Fruit fly (Drosophila melanogaster) whole organism, embryonic: Measurements from ENCODE around the gene PIG-T.

Experiments used
- Antp ChIP-seq: fragments of 200-800 bp; sonication (Bioruptor generic); optimal IDR thresholded peaks from 3 replicates; lab custom pipeline; 2016; ENCODE audit warnings: missing biosample characterization, missing genetic modification characterization
- Bdp1 ChIP-seq: fragments of 200-800 bp; sonication (Bioruptor generic); optimal IDR thresholded peaks from 3 replicates; lab custom pipeline; 2016; ENCODE audit warnings: missing biosample characterization, missing genetic modification characterization
- Blimp-1 ChIP-seq: fragments of 200-800 bp; sonication (Bioruptor generic); optimal IDR thresholded peaks from 3 replicates; lab custom pipeline; 2018; ENCODE audit warnings: missing biosample characterization, missing genetic modification characterization, mild to moderate bottlenecking, moderate library complexity, missing genetic modification reagents
- CG12219 ChIP-seq: fragments of 200-800 bp; sonication (Bioruptor generic); optimal IDR thresholded peaks from 3 replicates; lab custom pipeline; 2018; ENCODE audit warnings: missing biosample characterization, mild to moderate bottlenecking, missing genetic modification characterization
- CG13894 ChIP-seq: fragments of 200-800 bp; sonication (Bioruptor generic); optimal IDR thresholded peaks from 3 replicates; lab custom pipeline; 2018; ENCODE audit warnings: missing biosample characterization, mild to moderate bottlenecking, missing genetic modification characterization, moderate library complexity
- CG15073 ChIP-seq: fragments of 200-800 bp; sonication (Bioruptor generic); optimal IDR thresholded peaks from 2 replicates; lab custom pipeline; 2016; ENCODE audit warnings: missing biosample characterization, missing genetic modification characterization
- CG16779 ChIP-seq: fragments of 200-800 bp; sonication (Bioruptor generic); IDR thresholded peaks from 2 replicates; pipeline ENCODE4 v1.3.6; 2022; ENCODE audit warnings: missing biosample characterization, missing genetic modification characterization
- CG17612 ChIP-seq: fragments of 200-800 bp; sonication (Bioruptor generic); IDR thresholded peaks from 2 replicates; pipeline ENCODE4 v1.3.6; 2022; ENCODE audit warnings: missing biosample characterization, missing genetic modification characterization
- CG18764 ChIP-seq: fragments of 200-800 bp; sonication (Bioruptor generic); optimal IDR thresholded peaks from 3 replicates; lab custom pipeline; 2016; ENCODE audit warnings: missing biosample characterization, missing genetic modification characterization
- CG32772 ChIP-seq: fragments of 200-800 bp; sonication (Bioruptor generic); IDR thresholded peaks from 2 replicates; pipeline ENCODE4 v1.3.6; 2022; ENCODE audit warnings: missing biosample characterization, missing genetic modification characterization
- CG42726 ChIP-seq: fragments of 200-800 bp; sonication (Bioruptor generic); IDR thresholded peaks from 2 replicates; pipeline ENCODE4 v1.3.6; 2022; ENCODE audit warnings: missing biosample characterization, missing genetic modification characterization; ENCODE audit not compliant: partially characterized antibody
- CG4707 ChIP-seq: fragments of 200-800 bp; sonication (Bioruptor generic); optimal IDR thresholded peaks from 2 replicates; lab custom pipeline; 2018; ENCODE audit warnings: missing biosample characterization, mild to moderate bottlenecking, missing genetic modification characterization, moderate library complexity
- CG4730 ChIP-seq: fragments of 200-800 bp; sonication (Bioruptor generic); IDR thresholded peaks from 2 replicates; pipeline ENCODE4 v1.3.6; 2022; ENCODE audit warnings: missing biosample characterization, missing genetic modification characterization
- CG4854 ChIP-seq: fragments of 200-800 bp; sonication (Bioruptor generic); optimal IDR thresholded peaks from 2 replicates; lab custom pipeline; 2016; ENCODE audit warnings: missing biosample characterization, missing genetic modification characterization, inconsistent platforms
- CG6175 ChIP-seq: fragments of 200-800 bp; sonication (Bioruptor generic); IDR thresholded peaks from 3 replicates; pipeline ENCODE4 v1.3.6; 2022; ENCODE audit warnings: missing biosample characterization, missing genetic modification characterization
- CG6791 ChIP-seq: fragments of 200-800 bp; sonication (Bioruptor generic); IDR thresholded peaks from 3 replicates; pipeline ENCODE4 v1.3.6; 2022; ENCODE audit warnings: missing biosample characterization, missing genetic modification characterization; ENCODE audit not compliant: partially characterized antibody
- CG7556 ChIP-seq: fragments of 200-800 bp; sonication (Bioruptor generic); optimal IDR thresholded peaks from 2 replicates; lab custom pipeline; 2017; ENCODE audit warnings: missing biosample characterization, mild to moderate bottlenecking, missing genetic modification characterization
- CG8478 ChIP-seq: fragments of >200 bp; optimal IDR thresholded peaks from 2 replicates; lab custom pipeline; 2018
- CG8944 ChIP-seq: fragments of 200-800 bp; sonication (Bioruptor generic); optimal IDR thresholded peaks from 3 replicates; lab custom pipeline; 2016; ENCODE audit warnings: missing biosample characterization, missing genetic modification characterization
- CHES-1-like ChIP-seq: fragments of 200-800 bp; sonication (Bioruptor generic); optimal IDR thresholded peaks from 2 replicates; lab custom pipeline; 2016; ENCODE audit warnings: missing biosample characterization, missing genetic modification characterization
- Dref ChIP-seq: fragments of 200-800 bp; sonication (Bioruptor generic); IDR thresholded peaks from 2 replicates; pipeline ENCODE4 v1.3.6; 2022; ENCODE audit warnings: missing biosample characterization, missing genetic modification characterization
- E2f2 ChIP-seq: fragments of 200-800 bp; sonication (Bioruptor generic); IDR thresholded peaks from 2 replicates; pipeline ENCODE4 v1.3.6; 2022; ENCODE audit warnings: missing biosample characterization, missing genetic modification characterization
- ERR ChIP-seq: fragments of 200-800 bp; sonication (Bioruptor generic); optimal IDR thresholded peaks from 2 replicates; lab custom pipeline; 2016; ENCODE audit warnings: missing biosample characterization, missing genetic modification characterization
- Elba2 ChIP-seq: fragments of 200-800 bp; sonication (Bioruptor generic); optimal IDR thresholded peaks from 3 replicates; lab custom pipeline; 2016; ENCODE audit warnings: missing biosample characterization, missing genetic modification characterization
- Ets97D ChIP-seq: fragments of 200-800 bp; sonication (Bioruptor generic); optimal IDR thresholded peaks from 3 replicates; lab custom pipeline; 2016; ENCODE audit warnings: missing biosample characterization, missing genetic modification characterization
- HLH3B ChIP-seq: fragments of 200-800 bp; sonication (Bioruptor generic); IDR thresholded peaks from 2 replicates; pipeline ENCODE4 v1.3.6; 2022; ENCODE audit warnings: missing biosample characterization, missing genetic modification characterization
- Hr3 ChIP-seq: fragments of 200-800 bp; sonication (Bioruptor generic); optimal IDR thresholded peaks from 3 replicates; lab custom pipeline; 2016; ENCODE audit warnings: missing biosample characterization, missing genetic modification characterization
- MTF-1 ChIP-seq: fragments of 200-800 bp; sonication (Bioruptor generic); optimal IDR thresholded peaks from 2 replicates; lab custom pipeline; 2018; ENCODE audit warnings: missing biosample characterization, mild to moderate bottlenecking, missing genetic modification characterization, borderline replicate concordance
- Mad ChIP-seq: fragments of 200-800 bp; sonication (Bioruptor generic); optimal IDR thresholded peaks from 2 replicates; lab custom pipeline; 2016; ENCODE audit warnings: missing biosample characterization, missing genetic modification characterization
- Rx ChIP-seq: fragments of 200-800 bp; sonication (Bioruptor generic); IDR thresholded peaks from 2 replicates; pipeline ENCODE4 v1.3.6; 2022; ENCODE audit warnings: missing biosample characterization, missing genetic modification characterization
- Sin3A ChIP-seq: fragments of >200 bp; optimal IDR thresholded peaks from 2 replicates; lab custom pipeline; 2018
- Taf1 ChIP-seq: fragments of 200-800 bp; sonication (Bioruptor generic); IDR thresholded peaks from 2 replicates; pipeline ENCODE4 v1.3.6; 2022; ENCODE audit warnings: missing biosample characterization, missing genetic modification characterization
- Xrp1 ChIP-seq: fragments of 200-800 bp; sonication (Bioruptor generic); IDR thresholded peaks from 2 replicates; pipeline ENCODE4 v1.3.6; 2022; ENCODE audit warnings: missing biosample characterization, missing genetic modification characterization
- ase ChIP-seq: fragments of 200-800 bp; sonication (Bioruptor generic); IDR thresholded peaks from 3 replicates; pipeline ENCODE4 v1.3.6; 2022; ENCODE audit warnings: missing biosample characterization, missing genetic modification characterization
- bigmax ChIP-seq: fragments of 200-800 bp; sonication (Bioruptor generic); optimal IDR thresholded peaks from 2 replicates; lab custom pipeline; 2018; ENCODE audit warnings: missing biosample characterization, mild to moderate bottlenecking, missing genetic modification characterization
- br ChIP-seq: fragments of >200 bp; optimal IDR thresholded peaks from 2 replicates; lab custom pipeline; 2017
- corto ChIP-seq: fragments of 200-800 bp; sonication (Bioruptor generic); optimal IDR thresholded peaks from 2 replicates; lab custom pipeline; 2016; ENCODE audit warnings: missing biosample characterization, mild to moderate bottlenecking, missing genetic modification characterization, moderate library complexity
- hbn ChIP-seq: fragments of 200-800 bp; sonication (Bioruptor generic); IDR thresholded peaks from 2 replicates; pipeline ENCODE4 v1.3.6; 2022; ENCODE audit warnings: missing biosample characterization, missing genetic modification characterization; ENCODE audit not compliant: partially characterized antibody
- hkb ChIP-seq, 2 experiments: fragments of 200-800 bp in 1 of 2; fragments of >200 bp in 1 of 2; sonication (Bioruptor generic) in 1 of 2; IDR thresholded peaks in 1 of 2; optimal IDR thresholded peaks in 1 of 2; 2 replicates each; pipeline versions ENCODE4 v1.3.6 to Lab custom; 2017 to 2022; ENCODE audit warnings: missing biosample characterization in 1 of 2, missing genetic modification characterization in 1 of 2
- jing ChIP-seq: fragments of 200-800 bp; sonication (Bioruptor generic); optimal IDR thresholded peaks from 2 replicates; lab custom pipeline; 2018; ENCODE audit warnings: missing biosample characterization, mild to moderate bottlenecking, missing genetic modification characterization
- jumu ChIP-seq: fragments of 200-800 bp; sonication (Bioruptor generic); optimal IDR thresholded peaks from 3 replicates; lab custom pipeline; 2016; ENCODE audit warnings: missing biosample characterization, missing genetic modification characterization
- lmd ChIP-seq: fragments of 200-800 bp; sonication (Bioruptor generic); IDR thresholded peaks from 2 replicates; pipeline ENCODE4 v1.3.6; 2022; ENCODE audit warnings: missing biosample characterization, missing genetic modification characterization
- nau ChIP-seq: fragments of 200-800 bp; sonication (Bioruptor generic); optimal IDR thresholded peaks from 3 replicates; lab custom pipeline; 2017; ENCODE audit warnings: missing biosample characterization, mild to moderate bottlenecking, missing genetic modification characterization, missing genetic modification reagents
- nerfin-2 ChIP-seq: fragments of 200-800 bp; sonication (Bioruptor generic); IDR thresholded peaks from 2 replicates; pipeline ENCODE4 v1.3.6; 2022; ENCODE audit warnings: missing biosample characterization, missing genetic modification characterization; ENCODE audit not compliant: partially characterized antibody
- ro ChIP-seq: fragments of 200-800 bp; sonication (Bioruptor generic); IDR thresholded peaks from 2 replicates; pipeline ENCODE4 v1.3.6; 2022; ENCODE audit warnings: missing biosample characterization, missing genetic modification characterization
- sc ChIP-seq, 3 experiments: fragments of >200 bp in 2 of 3; fragments of 200-800 bp in 1 of 3; sonication (Bioruptor generic) in 1 of 3; optimal IDR thresholded peaks; 2 replicates in 2 of 3; 3 replicates in 1 of 3; lab custom pipeline; 2017; ENCODE audit warnings: mild to moderate bottlenecking in 1 of 3, missing biosample characterization in 1 of 3, missing genetic modification characterization in 1 of 3, missing genetic modification reagents in 1 of 3
- sim ChIP-seq: fragments of 200-800 bp; sonication (Bioruptor generic); IDR thresholded peaks from 2 replicates; pipeline ENCODE4 v1.3.6; 2022; ENCODE audit warnings: missing biosample characterization, missing genetic modification characterization
- slbo ChIP-seq: fragments of 200-800 bp; sonication (Bioruptor generic); IDR thresholded peaks from 2 replicates; pipeline ENCODE4 v1.3.6; 2022; ENCODE audit warnings: missing biosample characterization, missing genetic modification characterization
- sqz ChIP-seq: fragments of 200-800 bp; sonication (Bioruptor generic); optimal IDR thresholded peaks from 3 replicates; lab custom pipeline; 2018; ENCODE audit warnings: missing biosample characterization, mild to moderate bottlenecking, missing genetic modification characterization
- unc-4 ChIP-seq: fragments of 200-800 bp; sonication (Bioruptor generic); IDR thresholded peaks from 2 replicates; pipeline ENCODE4 v1.3.6; 2022; ENCODE audit warnings: missing biosample characterization, missing genetic modification characterization; ENCODE audit not compliant: partially characterized antibody
- wek ChIP-seq: fragments of 200-800 bp; sonication (Bioruptor generic); optimal IDR thresholded peaks from 3 replicates; lab custom pipeline; 2018; ENCODE audit warnings: missing biosample characterization, mild to moderate bottlenecking, missing genetic modification characterization, moderate library complexity

PIG-T gene

DNA sequence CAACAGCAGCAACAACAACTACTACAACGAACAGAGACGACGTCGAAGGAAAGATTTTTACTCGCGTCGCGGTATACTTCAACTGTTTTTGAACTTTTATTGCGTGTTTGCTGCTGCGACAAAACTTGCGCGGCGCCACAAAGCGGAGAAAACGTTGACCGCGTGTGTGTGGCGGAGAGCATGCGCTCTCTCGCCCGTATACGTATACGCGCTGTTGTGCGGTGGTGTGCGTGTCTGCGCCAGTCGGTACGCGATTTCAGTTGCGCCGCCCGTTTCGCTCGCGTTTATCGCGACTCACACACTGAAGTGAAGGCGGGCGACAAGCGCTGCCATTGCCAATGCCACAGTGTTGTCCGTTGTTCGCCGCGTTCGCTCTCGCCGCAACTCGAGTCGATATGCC lies 2.7 kb upstream of the PIG-T start (continued):
- no peak for TF ChIP-seq ro (GFP tag; lab: Robert Waterston, UW)
- no peak for TF ChIP-seq CG42726 (GFP tag; lab: Robert Waterston, UW)
- TF ChIP-seq sim (GFP tag; lab: Robert Waterston, UW), result no peak
- no peak for TF ChIP-seq slbo (GFP tag; lab: Robert Waterston, UW)
- peak; percentile 47 for TF ChIP-seq E2f2 (GFP tag; lab: Robert Waterston, UW)
- TF ChIP-seq CG6175 (GFP tag; lab: Robert Waterston, UW), result peak; percentile 98
- peak; percentile 61 for TF ChIP-seq sqz (GFP tag; lab: Kevin White, UChicago)
- TF ChIP-seq wek (GFP tag; lab: Kevin White, UChicago), result peak; percentile 61
- peak; percentile 75; the same call in 1 of the 2 replicates for TF ChIP-seq HLH3B (GFP tag; lab: Robert Waterston, UW)
- TF ChIP-seq CG13894 (tag; lab: Kevin White, UChicago), result peak; percentile 87
- TF ChIP-seq Bdp1 (GFP tag; lab: Kevin White, UChicago), result no peak
- TF ChIP-seq unc-4, result no peak
- no peak for TF ChIP-seq nau (GFP tag; lab: Kevin White, UChicago)
- no peak for TF ChIP-seq jing (GFP tag; lab: Kevin White, UChicago)
- TF ChIP-seq Xrp1 (GFP tag; lab: Robert Waterston, UW), result peak; percentile 74
- no peak for TF ChIP-seq Dref
- TF ChIP-seq Mad (GFP tag; lab: Kevin White, UChicago), result no peak
- no peak; the same call in 1 of the 2 replicates for TF ChIP-seq CG4730
- TF ChIP-seq CG16779 (GFP tag; lab: Robert Waterston, UW), result peak; percentile 80; the same call in 1 of the 2 replicates
- TF ChIP-seq jumu (GFP tag; lab: Kevin White, UChicago), result no peak
- no peak for TF ChIP-seq nerfin-2 (GFP tag; lab: Robert Waterston, UW)
- no peak for TF ChIP-seq Taf1
- peak; percentile 73 for TF ChIP-seq CG12219 (GFP tag; lab: Kevin White, UChicago)
- TF ChIP-seq CG8478 (lab: Kevin White, UChicago), result peak; percentile 84
- TF ChIP-seq CG4854 (GFP tag; lab: Kevin White, UChicago), result no peak
- no peak for TF ChIP-seq ERR (GFP tag; lab: Kevin White, UChicago)
- no peak for TF ChIP-seq Ets97D (GFP tag; lab: Kevin White, UChicago)
- TF ChIP-seq Sin3A (lab: Kevin White, UChicago), result no peak
- peak; percentile 68; the same call in 2 of the 3 replicates for TF ChIP-seq ase
- TF ChIP-seq lmd, result no peak
- TF ChIP-seq CG4707 (GFP tag; lab: Kevin White, UChicago), result peak; percentile 31
- peak; percentile 25; the same call in 1 of the 2 replicates for TF ChIP-seq CG17612 (GFP tag; lab: Robert Waterston, UW)
- no peak for TF ChIP-seq Hr3 (GFP tag; lab: Kevin White, UChicago)
- TF ChIP-seq corto (GFP tag; lab: Kevin White, UChicago), result peak; percentile 78
- TF ChIP-seq CHES-1-like (GFP tag; lab: Kevin White, UChicago), result no peak
- TF ChIP-seq Elba2, result no peak
- TF ChIP-seq CG6791 (GFP tag; lab: Robert Waterston, UW), result no peak; the same call in 2 of the 3 replicates
- no peak for TF ChIP-seq Blimp-1
- TF ChIP-seq sc (optimal IDR thresholded peaks at IDR 0.05; lab: Kevin White, UChicago), result no peak
- no peak for TF ChIP-seq sc (GFP tag; optimal IDR thresholded peaks at IDR 0.05; lab: Kevin White, UChicago)
- peak; percentile 57 for TF ChIP-seq MTF-1 (GFP tag; lab: Kevin White, UChicago)
- peak; percentile 3 for TF ChIP-seq bigmax (GFP tag; lab: Kevin White, UChicago)
- TF ChIP-seq br, result no peak
- no peak for TF ChIP-seq CG15073 (GFP tag; lab: Kevin White, UChicago)
- no peak for TF ChIP-seq Antp
- TF ChIP-seq CG18764 (GFP tag; lab: Kevin White, UChicago), result no peak
- 0 out of 2 replicates have a peak, but pooled peaks have one; percentile 23 for TF ChIP-seq hbn (GFP tag; lab: Robert Waterston, UW)
- TF ChIP-seq hkb (optimal IDR thresholded peaks at IDR 0.05; lab: Kevin White, UChicago), result no peak
- peak; percentile 72 for TF ChIP-seq hkb (GFP tag; IDR thresholded peaks at IDR 0.05; lab: Robert Waterston, UW)
- TF ChIP-seq CG7556 (GFP tag; lab: Kevin White, UChicago), result no peak
- TF ChIP-seq CG8944 (GFP tag; lab: Kevin White, UChicago), result no peak
- no peak for TF ChIP-seq Rx (GFP tag; lab: Robert Waterston, UW)
- TF ChIP-seq CG32772 (GFP tag; lab: Robert Waterston, UW), result no peak
